Fruit fly (Drosophila melanogaster): ENCODE results near the gene unc-13-4A.

The unc-13-4A gene

DNA sequence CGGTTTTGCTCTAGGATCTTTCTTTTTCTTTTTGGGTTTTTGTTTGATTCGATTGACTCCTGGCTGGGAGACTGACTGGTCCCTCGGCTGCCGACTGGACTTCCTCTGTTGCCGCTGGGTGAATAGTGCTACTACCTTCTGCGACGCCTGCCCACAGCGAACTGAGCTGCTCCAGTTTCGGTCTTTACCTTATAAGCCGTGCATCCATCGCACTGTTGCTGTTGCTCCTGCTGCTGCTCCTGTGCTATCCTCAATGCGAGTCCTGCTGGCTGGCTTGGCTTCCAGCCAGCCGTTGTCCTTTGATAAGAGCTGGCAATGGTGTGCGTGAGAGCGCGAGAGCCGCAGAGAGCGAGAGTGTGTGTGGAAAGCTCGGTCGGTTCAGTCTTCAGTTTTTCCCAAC, at the start of gene unc-13-4A:
Gene unc-13-4A (minus strand): TSS at position 143 of the 400 bp plus-strand sequence.
- no peak for TF ChIP-seq Pif1A (GFP tag; optimal IDR thresholded peaks at IDR 0.05)
- TF ChIP-seq EcR (GFP tag; optimal IDR thresholded peaks at IDR 0.05): no peak
- TF ChIP-seq CG34367 (tag; optimal IDR thresholded peaks at IDR 0.05): no peak
- TF ChIP-seq Snoo (tag; optimal IDR thresholded peaks at IDR 0.05): no peak
- TF ChIP-seq CG4496 (GFP tag; IDR thresholded peaks at IDR 0.05): no peak
- no peak for TF ChIP-seq rn (GFP tag; IDR thresholded peaks at IDR 0.05)
- TF ChIP-seq CG32121 (GFP tag; IDR thresholded peaks at IDR 0.05): no peak
- TF ChIP-seq CG10348 (GFP tag; IDR thresholded peaks at IDR 0.05): no peak
- TF ChIP-seq CG14655 (GFP tag; optimal IDR thresholded peaks at IDR 0.05): no peak
- no peak for TF ChIP-seq CG13204 (GFP tag; optimal IDR thresholded peaks at IDR 0.05)
- TF ChIP-seq Pif1B (GFP tag; optimal IDR thresholded peaks at IDR 0.05): no peak
- no peak for TF ChIP-seq D1 (tag; optimal IDR thresholded peaks at IDR 0.05)
- TF ChIP-seq CG12605 (GFP tag; IDR thresholded peaks at IDR 0.05): no peak
- no peak for TF ChIP-seq CG9948 (tag; optimal IDR thresholded peaks at IDR 0.05)

DNA sequence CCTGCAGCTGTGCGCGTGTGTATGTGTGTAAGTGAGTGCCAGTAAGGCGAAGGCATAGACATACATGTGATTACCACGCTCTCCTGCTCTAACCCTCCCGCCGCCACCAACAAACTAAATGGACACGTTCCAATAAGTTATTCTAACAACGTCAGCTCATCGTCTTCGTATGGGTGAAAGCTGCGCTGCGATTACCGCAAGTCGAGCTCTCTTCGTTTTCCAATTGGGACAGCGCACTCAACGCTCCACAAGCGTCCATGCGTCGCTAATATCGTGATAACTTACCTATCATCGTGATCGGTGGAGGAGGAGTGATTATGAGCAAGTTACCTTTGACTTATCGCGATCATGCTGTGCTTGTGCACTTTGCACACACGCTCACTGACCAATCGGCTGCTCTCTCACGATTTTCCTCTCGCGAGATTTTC, 48.4 kb upstream of the unc-13-4A start:
- TF ChIP-seq fd96Ca (GFP tag; IDR thresholded peaks at IDR 0.05) (peak; percentile 79; the same call in 2 of the 3 replicates), Snoo (tag; optimal IDR thresholded peaks at IDR 0.05) (no peak), CG13204 (GFP tag; optimal IDR thresholded peaks at IDR 0.05) (no peak), Pif1A (GFP tag; optimal IDR thresholded peaks at IDR 0.05) (peak; percentile 75), Ets98B (GFP tag; IDR thresholded peaks at IDR 0.05) (peak; percentile 94), CG15710 (tag; optimal IDR thresholded peaks at IDR 0.05) (no peak), CG8159 (tag; optimal IDR thresholded peaks at IDR 0.05) (no peak), CG17806 (tag; optimal IDR thresholded peaks at IDR 0.05) (no peak), D1 (tag; optimal IDR thresholded peaks at IDR 0.05) (no peak), EcR (GFP tag; optimal IDR thresholded peaks at IDR 0.05) (no peak), CG8301 (tag; optimal IDR thresholded peaks at IDR 0.05) (peak; percentile 26), Pif1B (GFP tag; optimal IDR thresholded peaks at IDR 0.05) (peak; percentile 61), gl (tag; optimal IDR thresholded peaks at IDR 0.05) (peak; percentile 4), CG4496 (GFP tag; IDR thresholded peaks at IDR 0.05) (peak; percentile 81), CG34367 (tag; optimal IDR thresholded peaks at IDR 0.05) (no peak), rn (GFP tag; IDR thresholded peaks at IDR 0.05) (no peak), CG10348 (GFP tag; IDR thresholded peaks at IDR 0.05) (no peak), CG9948 (tag; optimal IDR thresholded peaks at IDR 0.05) (peak; percentile 16), CG12605 (GFP tag; IDR thresholded peaks at IDR 0.05) (peak; percentile 83), CG32121 (GFP tag; IDR thresholded peaks at IDR 0.05) (no peak), CG14655 (GFP tag; optimal IDR thresholded peaks at IDR 0.05) (no peak)

dm6 chr3L:7360324-7360852, 47.7 kb upstream of the unc-13-4A start, which contains the start of gene Sec63:
Sec63 (plus strand) TSS chr3L:7360561.
- TF ChIP-seq fd96Ca (GFP tag; IDR thresholded peaks at IDR 0.05): no peak
- TF ChIP-seq CG14655 (GFP tag; optimal IDR thresholded peaks at IDR 0.05): no peak
- TF ChIP-seq CG4496 (GFP tag; IDR thresholded peaks at IDR 0.05): peak; percentile 26; the same call in 2 of the 3 replicates
- TF ChIP-seq Ets98B (GFP tag; IDR thresholded peaks at IDR 0.05): peak; percentile 38
- peak; percentile 11 for TF ChIP-seq CG13204 (GFP tag; optimal IDR thresholded peaks at IDR 0.05)

DNA sequence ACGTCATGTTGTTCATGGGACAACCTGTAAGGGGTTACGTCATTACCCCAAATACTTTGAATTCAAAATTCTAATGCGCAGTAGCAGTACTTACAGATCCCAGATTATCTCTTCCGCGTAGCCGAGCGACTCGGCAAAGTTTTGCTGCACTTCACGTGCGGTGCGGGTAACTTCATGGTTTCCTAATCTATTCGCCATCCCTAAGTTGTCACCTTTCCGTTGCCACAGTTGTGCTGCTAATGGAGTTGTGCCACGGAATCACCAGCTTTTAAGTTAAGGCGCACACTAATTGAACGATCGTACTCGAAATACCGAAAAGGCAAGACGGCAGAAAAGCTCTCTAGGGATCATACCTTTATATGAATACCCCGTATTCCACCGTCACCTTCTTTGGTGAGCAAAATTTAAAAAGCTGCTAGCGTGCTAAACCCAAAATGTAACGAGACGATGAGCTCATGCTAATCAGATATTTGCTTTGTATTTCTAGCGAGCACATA, 47.2 kb upstream of the unc-13-4A start, which contains the start of gene pst:
Gene pst (minus strand): TSS at position 437 of the 497 bp plus-strand sequence.
- peak; percentile 6 for TF ChIP-seq CG15710 (tag; optimal IDR thresholded peaks at IDR 0.05)
- TF ChIP-seq rn (GFP tag; IDR thresholded peaks at IDR 0.05): no peak
- TF ChIP-seq CG34367 (tag; optimal IDR thresholded peaks at IDR 0.05): no peak
- no peak for TF ChIP-seq CG14655 (GFP tag; optimal IDR thresholded peaks at IDR 0.05)
- no peak for TF ChIP-seq gl (tag; optimal IDR thresholded peaks at IDR 0.05)
- no peak for TF ChIP-seq Pif1B (GFP tag; optimal IDR thresholded peaks at IDR 0.05)
- TF ChIP-seq EcR (GFP tag; optimal IDR thresholded peaks at IDR 0.05): no peak
- TF ChIP-seq CG4496 (GFP tag; IDR thresholded peaks at IDR 0.05): no peak
- TF ChIP-seq CG9948 (tag; optimal IDR thresholded peaks at IDR 0.05): no peak
- no peak for TF ChIP-seq CG17806 (tag; optimal IDR thresholded peaks at IDR 0.05)
- TF ChIP-seq CG10348 (GFP tag; IDR thresholded peaks at IDR 0.05): no peak
- no peak for TF ChIP-seq Pif1A (GFP tag; optimal IDR thresholded peaks at IDR 0.05)
- no peak for TF ChIP-seq D1 (tag; optimal IDR thresholded peaks at IDR 0.05)
- TF ChIP-seq Ets98B (GFP tag; IDR thresholded peaks at IDR 0.05): peak; percentile 5; the same call in 1 of the 2 replicates
- TF ChIP-seq CG12605 (GFP tag; IDR thresholded peaks at IDR 0.05): peak; percentile 16; the same call in 1 of the 2 replicates
- no peak; the same call in 1 of the 2 replicates for TF ChIP-seq CG32121 (GFP tag; IDR thresholded peaks at IDR 0.05)
- TF ChIP-seq CG8159 (tag; optimal IDR thresholded peaks at IDR 0.05): no peak

DNA sequence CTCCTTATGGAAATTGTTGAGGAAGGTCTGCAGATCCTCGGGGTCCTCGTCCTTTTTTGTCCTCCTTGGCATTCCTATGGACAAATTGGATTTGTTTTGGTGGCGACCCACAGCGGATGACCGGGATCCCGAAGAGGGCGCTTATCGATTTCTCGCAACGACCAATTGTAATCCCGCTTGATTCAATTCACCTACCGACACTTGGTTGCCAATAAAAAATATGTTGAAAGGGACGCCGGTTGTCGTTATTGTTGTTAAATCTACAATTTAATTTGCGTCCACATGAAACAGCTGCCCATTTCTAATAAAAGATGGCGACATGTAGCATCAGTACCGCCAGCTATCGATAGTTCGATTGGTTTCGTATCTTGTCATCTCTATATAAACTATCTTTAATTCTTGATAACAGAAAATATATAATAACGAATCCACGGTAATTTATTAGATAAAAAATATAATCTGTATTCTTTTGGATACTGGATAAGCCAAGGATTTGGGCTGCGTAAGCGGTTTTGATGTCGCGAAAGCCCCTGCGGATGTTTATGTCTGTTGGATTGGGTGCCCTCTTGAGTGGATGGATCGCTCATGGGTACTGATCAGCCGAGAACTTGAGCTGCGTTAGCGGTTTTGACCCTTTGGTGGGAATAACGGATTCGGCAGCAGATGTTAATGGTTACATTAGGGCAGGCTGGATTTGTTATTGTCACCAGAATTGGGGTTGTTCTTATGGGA, 43.9 kb upstream of the unc-13-4A start, which contains the start of gene CTCF:
Gene CTCF (minus strand): TSS at position 328 of the 732 bp plus-strand sequence.
- TF ChIP-seq CG15710 (tag; optimal IDR thresholded peaks at IDR 0.05) (peak; percentile 13), CG8159 (tag; optimal IDR thresholded peaks at IDR 0.05) (no peak), Pif1B (GFP tag; optimal IDR thresholded peaks at IDR 0.05) (no peak), D1 (tag; optimal IDR thresholded peaks at IDR 0.05) (no peak), gl (tag; optimal IDR thresholded peaks at IDR 0.05) (no peak), Ets98B (GFP tag; IDR thresholded peaks at IDR 0.05) (no peak), rn (GFP tag; IDR thresholded peaks at IDR 0.05) (no peak), fd96Ca (GFP tag; IDR thresholded peaks at IDR 0.05) (peak; percentile 30; the same call in 1 of the 3 replicates), CG17806 (tag; optimal IDR thresholded peaks at IDR 0.05) (no peak), CG8301 (tag; optimal IDR thresholded peaks at IDR 0.05) (no peak), Pif1A (GFP tag; optimal IDR thresholded peaks at IDR 0.05) (no peak), CG9948 (tag; optimal IDR thresholded peaks at IDR 0.05) (peak; percentile 12)

Data from whole organism, pupa.